Worm (Caenorhabditis elegans) whole organism, L2 larva: Measurements from ENCODE around the gene mca-2.
A peak's percentile ranks its signal among the peaks of the same experiment; 100 is the strongest.

ENCODE experiments used
- R02D3.7 ChIP-seq: fragments of 150-350 bp; optimal IDR thresholded peaks from 2 replicates; lab custom pipeline; 2014; ENCODE audit warnings: missing biosample characterization, missing genetic modification characterization
- aly-2 ChIP-seq: fragments of 150-350 bp; optimal IDR thresholded peaks from 2 replicates; lab custom pipeline; 2014; ENCODE audit warnings: missing biosample characterization, missing genetic modification characterization
- ama-1 ChIP-seq: fragments of 150-350 bp; optimal IDR thresholded peaks from 2 replicates; lab custom pipeline; 2018; ENCODE audit warnings: inconsistent platforms
- blmp-1 ChIP-seq: sonication (generic microtip); optimal IDR thresholded peaks from 2 replicates; lab custom pipeline; 2017; ENCODE audit warnings: missing genetic modification characterization, mild to moderate bottlenecking, missing compliant biosample characterization, antibody characterized with exemption, moderate library complexity; ENCODE audit not compliant: insufficient read depth
- ceh-82 ChIP-seq: fragments of 150-350 bp; optimal IDR thresholded peaks from 2 replicates; lab custom pipeline; 2014; ENCODE audit warnings: missing biosample characterization, missing genetic modification characterization
- crh-2 ChIP-seq: sonication (generic microtip); optimal IDR thresholded peaks from 2 replicates; lab custom pipeline; 2017; ENCODE audit warnings: missing biosample characterization, missing genetic modification characterization
- elt-3 ChIP-seq: sonication (generic microtip); optimal IDR thresholded peaks from 2 replicates; lab custom pipeline; 2017; ENCODE audit warnings: missing biosample characterization, missing genetic modification characterization
- fos-1 ChIP-seq: fragments of 150-350 bp; optimal IDR thresholded peaks from 2 replicates; lab custom pipeline; 2014; ENCODE audit warnings: missing biosample characterization, missing genetic modification characterization
- gmeb-1 ChIP-seq: fragments of 150-350 bp; optimal IDR thresholded peaks from 2 replicates; lab custom pipeline; 2014; ENCODE audit warnings: missing biosample characterization, missing genetic modification characterization
- lin-13 ChIP-seq: fragments of 150-350 bp; optimal IDR thresholded peaks from 2 replicates; lab custom pipeline; 2014; ENCODE audit warnings: missing biosample characterization, missing genetic modification reagents, missing genetic modification characterization
- lin-39 ChIP-seq: fragments of 150-350 bp; optimal IDR thresholded peaks from 2 replicates; lab custom pipeline; 2014; ENCODE audit warnings: missing biosample characterization, missing genetic modification reagents, missing genetic modification characterization
- lsy-2 ChIP-seq, 2 experiments: fragments of 150-350 bp in 1 of 2; sonication (generic microtip) in 1 of 2; optimal IDR thresholded peaks; 2 replicates each; lab custom pipeline; 2014 to 2017; ENCODE audit warnings: missing biosample characterization in 2 of 2, missing genetic modification characterization in 2 of 2
- mbf-1 ChIP-seq: sonication (generic microtip); optimal IDR thresholded peaks from 2 replicates; lab custom pipeline; 2017; ENCODE audit warnings: missing biosample characterization, missing genetic modification characterization
- mdl-1 ChIP-seq, 2 experiments: fragments of 150-350 bp in 1 of 2; sonication (generic microtip) in 1 of 2; optimal IDR thresholded peaks; 2 replicates each; lab custom pipeline; 2017; ENCODE audit warnings: missing biosample characterization in 2 of 2, missing genetic modification characterization in 2 of 2
- nhr-10 ChIP-seq: sonication (generic microtip); optimal IDR thresholded peaks from 2 replicates; lab custom pipeline; 2017; ENCODE audit warnings: missing biosample characterization, missing genetic modification characterization
- nhr-12 ChIP-seq: fragments of 150-350 bp; optimal IDR thresholded peaks from 2 replicates; lab custom pipeline; 2014; ENCODE audit warnings: missing biosample characterization, missing genetic modification characterization
- nhr-129 ChIP-seq: fragments of 150-350 bp; optimal IDR thresholded peaks from 2 replicates; lab custom pipeline; 2014; ENCODE audit warnings: missing biosample characterization, missing genetic modification characterization
- nhr-21 ChIP-seq: fragments of 150-350 bp; optimal IDR thresholded peaks from 2 replicates; lab custom pipeline; 2014; ENCODE audit warnings: missing biosample characterization, missing genetic modification characterization
- nhr-23 ChIP-seq: fragments of 150-350 bp; optimal IDR thresholded peaks from 2 replicates; lab custom pipeline; 2014; ENCODE audit warnings: missing biosample characterization, missing genetic modification reagents, missing genetic modification characterization
- nhr-25 ChIP-seq: fragments of 150-350 bp; sonication (generic microtip); optimal IDR thresholded peaks from 3 replicates; lab custom pipeline; 2014; ENCODE audit warnings: missing biosample characterization, missing genetic modification characterization
- nhr-6 ChIP-seq: fragments of 150-350 bp; optimal IDR thresholded peaks from 2 replicates; lab custom pipeline; 2014; ENCODE audit warnings: missing biosample characterization, missing genetic modification characterization
- nhr-77 ChIP-seq: fragments of 150-350 bp; optimal IDR thresholded peaks from 2 replicates; lab custom pipeline; 2014; ENCODE audit warnings: missing biosample characterization, missing genetic modification characterization
- peb-1 ChIP-seq: fragments of 150-350 bp; optimal IDR thresholded peaks from 2 replicates; lab custom pipeline; 2014; ENCODE audit warnings: missing biosample characterization, missing genetic modification characterization
- skn-1 ChIP-seq: sonication (generic microtip); optimal IDR thresholded peaks from 2 replicates; lab custom pipeline; 2017; ENCODE audit warnings: missing biosample characterization, missing genetic modification characterization
- sma-3 ChIP-seq: sonication (generic microtip); optimal IDR thresholded peaks from 2 replicates; lab custom pipeline; 2016; ENCODE audit warnings: missing genetic modification reagents, missing genetic modification characterization, missing compliant biosample characterization
- sma-9 ChIP-seq, 2 experiments: fragments of 150-350 bp in 1 of 2; sonication (generic microtip) in 1 of 2; optimal IDR thresholded peaks; 2 replicates each; lab custom pipeline; 2014 to 2016; ENCODE audit warnings: missing genetic modification characterization in 2 of 2, mild to moderate bottlenecking in 1 of 2, missing biosample characterization in 1 of 2, missing compliant biosample characterization in 1 of 2, missing genetic modification reagents in 1 of 2, moderate library complexity in 1 of 2
- snpc-4 ChIP-seq: fragments of 150-350 bp; optimal IDR thresholded peaks from 2 replicates; lab custom pipeline; 2014; ENCODE audit warnings: missing biosample characterization, missing genetic modification characterization
- unc-39 ChIP-seq: fragments of 150-350 bp; optimal IDR thresholded peaks from 2 replicates; lab custom pipeline; 2014; ENCODE audit warnings: missing biosample characterization, missing genetic modification characterization
- ztf-1 ChIP-seq: fragments of 200-800 bp; sonication (Bioruptor generic); conservative IDR thresholded peaks from 2 replicates; pipeline ENCODE4 v1.3.6; 2022; ENCODE audit warnings: missing genetic modification characterization, missing compliant biosample characterization
- ztf-11 ChIP-seq: sonication (generic microtip); optimal IDR thresholded peaks from 2 replicates; lab custom pipeline; 2017; ENCODE audit warnings: missing biosample characterization, missing genetic modification characterization
- ztf-4 ChIP-seq: fragments of 150-350 bp; optimal IDR thresholded peaks from 2 replicates; lab custom pipeline; 2014; ENCODE audit warnings: missing biosample characterization, missing genetic modification characterization

The mca-2 gene

ce11 chrIV:2127375-2127774, 43.5 kb downstream of the mca-2 start:
- TF ChIP-seq nhr-12 (tag; lab: Kevin White, UChicago): no peak
- no peak for TF ChIP-seq crh-2
- TF ChIP-seq R02D3.7 (tag; lab: Kevin White, UChicago): no peak
- no peak for TF ChIP-seq nhr-23 (tag; lab: Kevin White, UChicago)
- no peak for TF ChIP-seq aly-2 (tag; lab: Kevin White, UChicago)
- no peak for TF ChIP-seq nhr-6 (tag; lab: Kevin White, UChicago)
- no peak for TF ChIP-seq snpc-4 (tag; lab: Kevin White, UChicago)
- TF ChIP-seq nhr-129 (tag; lab: Kevin White, UChicago): no peak
- no peak for TF ChIP-seq peb-1 (tag; lab: Kevin White, UChicago)
- TF ChIP-seq nhr-25 (tag; lab: Kevin White, UChicago): no peak
- TF ChIP-seq mbf-1 (tag; lab: Kevin White, UChicago): no peak
- TF ChIP-seq lsy-2 (tag; optimal IDR thresholded peaks at IDR 0.05; lab: Kevin White, UChicago): no peak
- TF ChIP-seq ztf-1: no peak
- no peak for TF ChIP-seq lin-13
- no peak for TF ChIP-seq ceh-82 (tag; lab: Kevin White, UChicago)
- no peak for TF ChIP-seq blmp-1 (tag; lab: Kevin White, UChicago)
- TF ChIP-seq nhr-10 (tag; lab: Kevin White, UChicago): no peak
- TF ChIP-seq ztf-11 (tag; lab: Kevin White, UChicago): no peak
- TF ChIP-seq elt-3 (tag; lab: Kevin White, UChicago): no peak
- TF ChIP-seq fos-1 (tag; lab: Kevin White, UChicago): no peak

ce11 chrIV:2128761-2129160, 44.9 kb downstream of the mca-2 start, which contains the start of gene grl-20:
Gene grl-20, minus strand, starts transcription at chrIV:2128861.
- TF ChIP-seq unc-39 (no peak), nhr-25 (tag; lab: Kevin White, UChicago) (no peak), fos-1 (tag; lab: Kevin White, UChicago) (no peak), R02D3.7 (tag; lab: Kevin White, UChicago) (no peak), sma-3 (no peak), gmeb-1 (no peak), lin-13 (no peak), nhr-21 (tag; lab: Kevin White, UChicago) (no peak), ceh-82 (tag; lab: Kevin White, UChicago) (no peak), lin-39 (tag; lab: Kevin White, UChicago) (no peak), nhr-77 (tag; lab: Kevin White, UChicago) (no peak), nhr-6 (tag; lab: Kevin White, UChicago) (no peak)

- TF ChIP-seq ceh-82 (tag; lab: Kevin White, UChicago) (no peak), mbf-1 (tag; lab: Kevin White, UChicago) (no peak), fos-1 (tag; lab: Kevin White, UChicago) (peak; percentile 11), nhr-12 (tag; lab: Kevin White, UChicago) (no peak), ama-1 (lab: Kevin White, UChicago) (no peak), skn-1 (tag; lab: Kevin White, UChicago) (no peak), mdl-1 (tag; optimal IDR thresholded peaks at IDR 0.05; lab: Kevin White, UChicago) (no peak), blmp-1 (tag; lab: Kevin White, UChicago) (no peak)
- TF ChIP-seq, all 48 proteins: peak for 1
Observed at ce11 chrIV:2130714-2131113, 46.9 kb downstream of the mca-2 start, which contains the start of gene prmt-6. Gene prmt-6, plus strand, starts transcription at chrIV:2130965.

ce11 chrIV:2133431-2133940, 49.7 kb downstream of the mca-2 start, which contains the start of gene C23H5.12:
Gene C23H5.12, plus strand, starts transcription at chrIV:2133481.
- no peak for TF ChIP-seq sma-9 (GFP tag; optimal IDR thresholded peaks at IDR 0.05; lab: Kevin White, UChicago)
- no peak for TF ChIP-seq sma-9 (tag; optimal IDR thresholded peaks at IDR 0.05; lab: Kevin White, UChicago)
- TF ChIP-seq mbf-1 (tag; lab: Kevin White, UChicago): no peak
- TF ChIP-seq lin-13: no peak
- TF ChIP-seq ztf-4 (tag; lab: Kevin White, UChicago): no peak

- TF ChIP-seq nhr-129 (tag; lab: Kevin White, UChicago) (peak; percentile 35), gmeb-1 (no peak), sma-9 (GFP tag; optimal IDR thresholded peaks at IDR 0.05; lab: Kevin White, UChicago) (no peak), sma-9 (tag; optimal IDR thresholded peaks at IDR 0.05; lab: Kevin White, UChicago) (no peak)
- TF ChIP-seq, all 48 proteins: peak for 1
Observed at ce11 chrIV:2136607-2137006, 52.8 kb downstream of the mca-2 start, which contains the start of gene test-1. Gene test-1, plus strand, starts transcription at chrIV:2136951.
